Fruit fly (Drosophila melanogaster) S2 (cell line): ENCODE measurements around the gene Sgs8.

ENCODE experiments used
- CG8478 ChIP-seq: fragments of >200 bp; optimal IDR thresholded peaks from 2 replicates; lab custom pipeline; 2018
- CTCF ChIP-seq, 2 experiments: fragments of >200 bp; optimal IDR thresholded peaks; 2 replicates each; lab custom pipeline; 2018

DNA sequence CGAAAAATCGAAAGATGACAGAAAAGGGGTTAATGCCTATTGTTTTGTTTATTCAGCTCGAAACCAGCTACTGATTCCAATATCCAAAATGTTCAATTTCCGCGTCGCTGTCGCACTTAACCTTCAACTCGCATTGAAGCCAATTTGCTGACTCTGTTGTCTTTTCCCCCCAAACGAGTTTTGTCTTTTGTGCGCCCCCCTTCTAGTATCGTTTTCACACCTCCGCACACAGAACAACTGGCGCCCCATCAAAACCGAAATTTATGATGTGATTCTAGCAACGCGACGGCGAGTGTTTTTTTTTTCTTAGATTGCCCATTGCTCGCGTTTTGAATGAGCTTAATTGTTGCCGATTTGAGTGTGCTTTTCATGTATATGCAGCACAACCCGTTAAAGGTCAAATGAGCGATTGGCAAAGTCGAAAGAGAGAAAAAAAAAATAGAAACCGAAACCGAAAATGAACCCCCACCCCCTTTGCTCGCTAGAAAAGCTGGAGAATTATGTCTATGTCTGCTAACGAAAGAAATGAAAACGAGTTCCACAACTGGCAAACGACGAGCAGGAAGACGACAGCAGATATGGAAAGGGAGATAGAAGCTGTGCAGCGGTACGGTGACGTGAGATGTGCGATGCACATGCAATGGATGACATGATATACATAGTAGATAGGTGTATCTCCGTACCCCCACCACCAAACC, 41.3 kb upstream of the Sgs8 start:
- TF ChIP-seq CTCF (optimal IDR thresholded peaks at IDR 0.05; lab: Kevin White, UChicago) (no peak), CG8478 (lab: Kevin White, UChicago) (no peak)
